Fruit fly (Drosophila melanogaster) whole organism, embryonic: ENCODE data around the gene euc.

Experiments used
- Atf-2 ChIP-seq: fragments of 200-800 bp; sonication (Bioruptor generic); optimal IDR thresholded peaks from 2 replicates; lab custom pipeline; 2016; ENCODE audit warnings: missing biosample characterization, missing genetic modification characterization
- B-H2 ChIP-seq: fragments of 200-800 bp; sonication (Bioruptor generic); optimal IDR thresholded peaks from 2 replicates; lab custom pipeline; 2018; ENCODE audit warnings: missing biosample characterization, mild to moderate bottlenecking, missing genetic modification characterization
- CG10267 ChIP-seq: fragments of 200-800 bp; sonication (Bioruptor generic); optimal IDR thresholded peaks from 2 replicates; lab custom pipeline; 2018; ENCODE audit warnings: missing biosample characterization, mild to moderate bottlenecking, missing genetic modification characterization, moderate library complexity
- CG10366 ChIP-seq: fragments of 200-800 bp; sonication (Bioruptor generic); IDR thresholded peaks from 2 replicates; pipeline ENCODE4 v1.3.6; 2022; ENCODE audit warnings: missing biosample characterization, missing genetic modification characterization
- CG12769 ChIP-seq: fragments of 200-800 bp; sonication (Bioruptor generic); optimal IDR thresholded peaks from 2 replicates; lab custom pipeline; 2019; ENCODE audit warnings: missing biosample characterization, mild to moderate bottlenecking, missing genetic modification characterization, moderate library complexity
- CG13424 ChIP-seq: fragments of 200-800 bp; sonication (Bioruptor generic); optimal IDR thresholded peaks from 2 replicates; lab custom pipeline; 2019; ENCODE audit warnings: missing biosample characterization, mild to moderate bottlenecking, missing genetic modification characterization, moderate library complexity
- CG14667 ChIP-seq: fragments of 200-800 bp; sonication (Bioruptor generic); IDR thresholded peaks from 2 replicates; pipeline ENCODE4 v1.3.6; 2022; ENCODE audit warnings: missing biosample characterization, missing genetic modification characterization
- CG14710 ChIP-seq: fragments of 200-800 bp; sonication (Bioruptor generic); optimal IDR thresholded peaks from 3 replicates; lab custom pipeline; 2019; ENCODE audit warnings: missing biosample characterization, mild to moderate bottlenecking, missing genetic modification characterization, moderate library complexity
- CG15269 ChIP-seq: fragments of 200-800 bp; sonication (Bioruptor generic); optimal IDR thresholded peaks from 2 replicates; lab custom pipeline; 2018; ENCODE audit warnings: missing biosample characterization, mild to moderate bottlenecking, missing genetic modification characterization, moderate library complexity
- CG1647 ChIP-seq: fragments of 200-800 bp; sonication (Bioruptor generic); optimal IDR thresholded peaks from 3 replicates; lab custom pipeline; 2016; ENCODE audit warnings: missing biosample characterization, missing genetic modification characterization
- CG17359 ChIP-seq: fragments of 200-800 bp; sonication (Bioruptor generic); optimal IDR thresholded peaks from 3 replicates; lab custom pipeline; 2018; ENCODE audit warnings: missing biosample characterization, mild to moderate bottlenecking, missing genetic modification characterization, moderate library complexity
- CG17612 ChIP-seq: fragments of 200-800 bp; sonication (Bioruptor generic); IDR thresholded peaks from 2 replicates; pipeline ENCODE4 v1.3.6; 2022; ENCODE audit warnings: missing biosample characterization, missing genetic modification characterization
- CG18476 ChIP-seq: fragments of 200-800 bp; sonication (Bioruptor generic); optimal IDR thresholded peaks from 2 replicates; lab custom pipeline; 2016; ENCODE audit warnings: missing biosample characterization, mild to moderate bottlenecking, missing genetic modification characterization
- CG2129 ChIP-seq: fragments of 200-800 bp; sonication (Bioruptor generic); IDR thresholded peaks from 2 replicates; pipeline ENCODE4 v1.3.6; 2022; ENCODE audit warnings: missing biosample characterization, missing genetic modification characterization; ENCODE audit not compliant: partially characterized antibody
- CG30403 ChIP-seq: fragments of 200-800 bp; sonication (Bioruptor generic); optimal IDR thresholded peaks from 3 replicates; lab custom pipeline; 2016; ENCODE audit warnings: missing biosample characterization, missing genetic modification characterization
- CG31224 ChIP-seq: fragments of 200-800 bp; sonication (Bioruptor generic); IDR thresholded peaks from 2 replicates; pipeline ENCODE4 v1.3.6; 2022; ENCODE audit warnings: missing biosample characterization, missing genetic modification characterization
- CG3838 ChIP-seq: fragments of 200-800 bp; sonication (Bioruptor generic); optimal IDR thresholded peaks from 3 replicates; lab custom pipeline; 2016; ENCODE audit warnings: missing biosample characterization, missing genetic modification characterization
- CG43689 ChIP-seq: fragments of 200-800 bp; sonication (Bioruptor generic); IDR thresholded peaks from 2 replicates; pipeline ENCODE4 v1.3.6; 2022; ENCODE audit warnings: missing biosample characterization, missing genetic modification characterization
- CG6654 ChIP-seq: fragments of 200-800 bp; sonication (Bioruptor generic); optimal IDR thresholded peaks from 2 replicates; lab custom pipeline; 2017; ENCODE audit warnings: missing biosample characterization, mild to moderate bottlenecking, missing genetic modification characterization
- CG6813 ChIP-seq: fragments of 200-800 bp; sonication (Bioruptor generic); optimal IDR thresholded peaks from 2 replicates; lab custom pipeline; 2017; ENCODE audit warnings: missing biosample characterization, missing genetic modification characterization, mild to moderate bottlenecking, moderate library complexity, missing genetic modification reagents
- CG8281 ChIP-seq: fragments of 200-800 bp; sonication (Bioruptor generic); optimal IDR thresholded peaks from 2 replicates; lab custom pipeline; 2018; ENCODE audit warnings: missing biosample characterization, mild to moderate bottlenecking, missing genetic modification characterization, moderate library complexity
- CG8359 ChIP-seq: fragments of 200-800 bp; sonication (Bioruptor generic); optimal IDR thresholded peaks from 2 replicates; lab custom pipeline; 2017; ENCODE audit warnings: missing biosample characterization, mild to moderate bottlenecking, missing genetic modification characterization, borderline replicate concordance
- CG8478 ChIP-seq: fragments of >200 bp; optimal IDR thresholded peaks from 2 replicates; lab custom pipeline; 2018
- Chrac-16 ChIP-seq: fragments of 200-800 bp; sonication (Bioruptor generic); optimal IDR thresholded peaks from 3 replicates; lab custom pipeline; 2016; ENCODE audit warnings: missing biosample characterization, missing genetic modification characterization
- Dll ChIP-seq: fragments of 200-800 bp; sonication (Bioruptor generic); IDR thresholded peaks from 4 replicates; pipeline ENCODE4 v1.3.6; 2022; ENCODE audit warnings: missing biosample characterization, missing genetic modification characterization; ENCODE audit not compliant: partially characterized antibody
- Doc2 ChIP-seq: fragments of 200-800 bp; sonication (Bioruptor generic); IDR thresholded peaks from 2 replicates; pipeline ENCODE4 v1.3.6; 2022; ENCODE audit warnings: missing biosample characterization, missing genetic modification characterization
- Dp ChIP-seq: fragments of 200-800 bp; sonication (Bioruptor generic); optimal IDR thresholded peaks from 2 replicates; lab custom pipeline; 2018; ENCODE audit warnings: missing biosample characterization, mild to moderate bottlenecking, missing genetic modification characterization, moderate library complexity
- HmgZ ChIP-seq: fragments of 200-800 bp; sonication (Bioruptor generic); optimal IDR thresholded peaks from 2 replicates; lab custom pipeline; 2018; ENCODE audit warnings: missing biosample characterization, mild to moderate bottlenecking, missing genetic modification characterization
- Hr3 ChIP-seq: fragments of 200-800 bp; sonication (Bioruptor generic); optimal IDR thresholded peaks from 3 replicates; lab custom pipeline; 2016; ENCODE audit warnings: missing biosample characterization, missing genetic modification characterization
- Kr ChIP-seq: fragments of 200-800 bp; sonication (Bioruptor generic); optimal IDR thresholded peaks from 2 replicates; lab custom pipeline; 2017; ENCODE audit warnings: missing biosample characterization, mild to moderate bottlenecking, missing genetic modification characterization
- MESR4 ChIP-seq: fragments of 200-800 bp; sonication (Bioruptor generic); optimal IDR thresholded peaks from 2 replicates; lab custom pipeline; 2018; ENCODE audit warnings: missing biosample characterization, mild to moderate bottlenecking, missing genetic modification characterization, moderate library complexity
- Med ChIP-seq: fragments of 200-800 bp; sonication (Bioruptor generic); peaks from one replicate; lab custom pipeline; 2016; ENCODE audit warnings: missing biosample characterization, missing genetic modification characterization, mild to moderate bottlenecking, inconsistent platforms, moderate library complexity
- NC2α ChIP-seq: fragments of 200-800 bp; sonication (Bioruptor generic); optimal IDR thresholded peaks from 2 replicates; lab custom pipeline; 2016; ENCODE audit warnings: missing biosample characterization, missing genetic modification characterization
- Nf-YA ChIP-seq: fragments of 200-800 bp; sonication (Bioruptor generic); IDR thresholded peaks from 2 replicates; pipeline ENCODE4 v1.3.6; 2022; ENCODE audit warnings: missing biosample characterization, missing genetic modification characterization
- Ptx1 ChIP-seq: fragments of 200-800 bp; sonication (Bioruptor generic); IDR thresholded peaks from 2 replicates; pipeline ENCODE4 v1.3.6; 2022; ENCODE audit warnings: missing biosample characterization, missing genetic modification characterization
- Sox102F ChIP-seq: fragments of 200-800 bp; sonication (Bioruptor generic); optimal IDR thresholded peaks from 2 replicates; lab custom pipeline; 2018; ENCODE audit warnings: missing biosample characterization, mild to moderate bottlenecking, missing genetic modification characterization, moderate library complexity
- Sry-δ ChIP-seq: fragments of 200-800 bp; sonication (Bioruptor generic); optimal IDR thresholded peaks from 2 replicates; lab custom pipeline; 2016; ENCODE audit warnings: missing biosample characterization, missing genetic modification characterization
- Xbp1 ChIP-seq: fragments of 200-800 bp; sonication (Bioruptor generic); optimal IDR thresholded peaks from 3 replicates; lab custom pipeline; 2016; ENCODE audit warnings: missing biosample characterization, mild to moderate bottlenecking, missing genetic modification characterization
- Xrp1 ChIP-seq: fragments of 200-800 bp; sonication (Bioruptor generic); IDR thresholded peaks from 2 replicates; pipeline ENCODE4 v1.3.6; 2022; ENCODE audit warnings: missing biosample characterization, missing genetic modification characterization
- az2 ChIP-seq: fragments of 200-800 bp; sonication (Bioruptor generic); optimal IDR thresholded peaks from 3 replicates; lab custom pipeline; 2016; ENCODE audit warnings: missing biosample characterization, missing genetic modification characterization
- cas ChIP-seq: fragments of 200-800 bp; sonication (Bioruptor generic); IDR thresholded peaks from 2 replicates; pipeline ENCODE4 v1.3.6; 2022; ENCODE audit warnings: missing biosample characterization, missing genetic modification characterization
- chinmo ChIP-seq: fragments of 200-800 bp; sonication (Bioruptor generic); IDR thresholded peaks from 4 replicates; pipeline ENCODE4 v1.3.6; 2022; ENCODE audit warnings: missing biosample characterization, missing genetic modification characterization; ENCODE audit not compliant: partially characterized antibody
- ems ChIP-seq: fragments of 200-800 bp; sonication (Bioruptor generic); optimal IDR thresholded peaks from 3 replicates; lab custom pipeline; 2016; ENCODE audit warnings: missing biosample characterization, missing genetic modification characterization
- fd64A ChIP-seq: fragments of 200-800 bp; sonication (Bioruptor generic); optimal IDR thresholded peaks from 3 replicates; lab custom pipeline; 2018; ENCODE audit warnings: missing biosample characterization, mild to moderate bottlenecking, missing genetic modification characterization
- hbn ChIP-seq: fragments of 200-800 bp; sonication (Bioruptor generic); IDR thresholded peaks from 2 replicates; pipeline ENCODE4 v1.3.6; 2022; ENCODE audit warnings: missing biosample characterization, missing genetic modification characterization; ENCODE audit not compliant: partially characterized antibody
- pros ChIP-seq: fragments of 200-800 bp; sonication (Bioruptor generic); optimal IDR thresholded peaks from 3 replicates; lab custom pipeline; 2019; ENCODE audit warnings: missing biosample characterization, mild to moderate bottlenecking, missing genetic modification characterization, moderate library complexity
- psq ChIP-seq: fragments of 200-800 bp; sonication (Bioruptor generic); optimal IDR thresholded peaks from 2 replicates; lab custom pipeline; 2017; ENCODE audit warnings: missing biosample characterization, missing genetic modification characterization
- sr ChIP-seq: fragments of 200-800 bp; sonication (Bioruptor generic); IDR thresholded peaks from 3 replicates; pipeline ENCODE4 v1.3.6; 2022; ENCODE audit warnings: missing biosample characterization, missing genetic modification characterization
- trem ChIP-seq: fragments of 200-800 bp; optimal IDR thresholded peaks from 3 replicates; lab custom pipeline; 2019; ENCODE audit warnings: missing biosample characterization, mild to moderate bottlenecking, missing genetic modification characterization, moderate library complexity
- usp ChIP-seq: fragments of >200 bp; optimal IDR thresholded peaks from 2 replicates; lab custom pipeline; 2017; ENCODE audit warnings: missing biosample characterization, missing genetic modification characterization

euc gene

dm6 chr3R:18985114-18985785 lies 6.6 kb upstream of the euc start (continued):
- TF ChIP-seq CG6813 (no peak), az2 (GFP tag; lab: Kevin White, UChicago) (no peak), Sox102F (GFP tag; lab: Kevin White, UChicago) (peak; percentile 26), cas (no peak), CG14667 (no peak), CG17612 (GFP tag; lab: Robert Waterston, UW) (no peak), Kr (GFP tag; lab: Kevin White, UChicago) (no peak), CG14710 (tag; lab: Kevin White, UChicago) (no peak), Ptx1 (GFP tag; lab: Robert Waterston, UW) (0 out of 2 replicates have a peak, but pooled peaks have one; percentile 23), ems (GFP tag; lab: Kevin White, UChicago) (no peak), usp (GFP tag; lab: Kevin White, UChicago) (no peak), psq (GFP tag; lab: Kevin White, UChicago) (no peak), chinmo (GFP tag; lab: Robert Waterston, UW) (0 out of 4 replicates have a peak, but pooled peaks have one; percentile 36), Dll (GFP tag; lab: Robert Waterston, UW) (no peak), Xrp1 (peak; percentile 33; the same call in 1 of the 2 replicates), CG31224 (GFP tag; lab: Robert Waterston, UW) (no peak), CG6654 (GFP tag; lab: Kevin White, UChicago) (no peak), CG15269 (peak; percentile 27), pros (no peak), fd64A (GFP tag; lab: Kevin White, UChicago) (no peak), Doc2 (GFP tag; lab: Robert Waterston, UW) (no peak), trem (tag; lab: Kevin White, UChicago) (no peak), CG10366 (GFP tag; lab: Robert Waterston, UW) (no peak), CG17359 (peak; percentile 27), Med (GFP tag; lab: Kevin White, UChicago) (peak; percentile 41), hbn (no peak), CG12769 (tag; lab: Kevin White, UChicago) (no peak), CG3838 (GFP tag; lab: Kevin White, UChicago) (no peak), CG43689 (GFP tag; lab: Robert Waterston, UW) (no peak), B-H2 (GFP tag; lab: Kevin White, UChicago) (no peak), CG10267 (tag; lab: Kevin White, UChicago) (peak; percentile 22), CG30403 (GFP tag; lab: Kevin White, UChicago) (peak; percentile 54), HmgZ (no peak), Nf-YA (GFP tag; lab: Robert Waterston, UW) (no peak), Xbp1 (GFP tag; lab: Kevin White, UChicago) (no peak), CG13424 (tag; lab: Kevin White, UChicago) (no peak), Chrac-16 (GFP tag; lab: Kevin White, UChicago) (peak; percentile 9), Dp (GFP tag; lab: Kevin White, UChicago) (no peak), Atf-2 (no peak), Hr3 (GFP tag; lab: Kevin White, UChicago) (peak; percentile 26), CG18476 (GFP tag; lab: Kevin White, UChicago) (no peak), CG2129 (GFP tag; lab: Robert Waterston, UW) (no peak), CG1647 (GFP tag; lab: Kevin White, UChicago) (no peak), CG8281 (tag; lab: Kevin White, UChicago) (no peak), CG8478 (no peak), sr (GFP tag; lab: Robert Waterston, UW) (no peak), NC2α (GFP tag; lab: Kevin White, UChicago) (no peak), MESR4 (GFP tag; lab: Kevin White, UChicago) (no peak), Sry-δ (GFP tag; lab: Kevin White, UChicago) (no peak), CG8359 (no peak)
